Worm (Caenorhabditis elegans): Measurements from ENCODE around the gene mog-1.

- no peak for TF ChIP-seq rnt-1 (tag; optimal IDR thresholded peaks at IDR 0.05)
- no peak for TF ChIP-seq tbx-2 (tag; optimal IDR thresholded peaks at IDR 0.05)
- TF ChIP-seq nhr-11 (tag; optimal IDR thresholded peaks at IDR 0.05), result no peak
- TF ChIP-seq nhr-232 (tag; optimal IDR thresholded peaks at IDR 0.05), result no peak
- TF ChIP-seq fkh-10 (GFP tag; optimal IDR thresholded peaks at IDR 0.05), result no peak
- no peak for TF ChIP-seq ets-4 (tag; optimal IDR thresholded peaks at IDR 0.05)
- TF ChIP-seq zip-5 (tag; optimal IDR thresholded peaks at IDR 0.05), result no peak
- TF ChIP-seq fax-1 (tag; optimal IDR thresholded peaks at IDR 0.05), result no peak
- no peak for TF ChIP-seq ceh-19 (GFP tag; optimal IDR thresholded peaks at IDR 0.05)
- no peak for TF ChIP-seq ceh-34 (tag; optimal IDR thresholded peaks at IDR 0.05)
These were observed at the start of gene mog-1 for ce11 chrIII:9956123-9956522.

Data from whole organism, late embryonic.